Worm (Caenorhabditis elegans) whole organism, L4/young adult: Measurements from ENCODE around the gene F45E6.1.

Experiments
- W03F9.2 ChIP-seq: fragments of 150-350 bp; optimal IDR thresholded peaks from 2 replicates; lab custom pipeline; 2014; ENCODE audit warnings: missing biosample characterization, missing genetic modification characterization
- dao-5 ChIP-seq: sonication (generic microtip); optimal IDR thresholded peaks from 2 replicates; lab custom pipeline; 2016; ENCODE audit warnings: missing genotype, missing genetic modification characterization, moderate library complexity, missing compliant biosample characterization
- him-1 ChIP-seq: sonication (generic microtip); optimal IDR thresholded peaks from 2 replicates; lab custom pipeline; 2016; ENCODE audit warnings: missing genotype, missing genetic modification reagents, missing genetic modification characterization, missing compliant biosample characterization

DNA sequence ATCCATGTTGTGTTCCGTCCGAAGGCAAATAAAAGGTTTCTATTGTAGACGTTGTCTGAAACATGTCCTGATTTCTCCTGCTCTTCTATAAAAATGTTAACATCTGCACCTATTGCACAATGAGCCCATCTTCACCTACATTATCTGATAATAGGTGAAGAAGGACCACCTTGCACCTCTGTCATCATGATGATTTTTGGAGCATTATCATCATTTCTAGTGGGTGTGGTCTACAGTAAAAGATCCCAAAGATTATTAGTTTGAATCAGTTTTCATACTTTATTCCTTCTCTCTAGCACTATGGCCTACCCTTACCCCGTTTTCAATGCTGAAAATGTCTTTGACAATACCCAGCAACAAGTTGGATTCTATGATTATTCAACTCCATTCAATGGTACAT is 46.9 kb downstream of the F45E6.1 start, which contains the start of gene med-1:
- TF ChIP-seq him-1 (tag; lab: Kevin White, UChicago) (no peak), dao-5 (no peak), W03F9.2 (tag; lab: Kevin White, UChicago) (no peak)
